Worm (Caenorhabditis elegans) whole organism, early embryonic: ENCODE results near the gene F26F2.13.

Experiments used
- B0310.2 ChIP-seq: sonication (generic microtip); optimal IDR thresholded peaks from 2 replicates; lab custom pipeline; 2016; ENCODE audit warnings: mild to moderate bottlenecking, missing genetic modification characterization, missing compliant biosample characterization
- ama-1 ChIP-seq: fragments of 150-350 bp; optimal IDR thresholded peaks from 2 replicates; lab custom pipeline; 2014
- hnd-1 ChIP-seq: sonication (generic microtip); optimal IDR thresholded peaks from 2 replicates; lab custom pipeline; 2016; ENCODE audit warnings: missing genetic modification characterization, missing compliant biosample characterization
- scrt-1 ChIP-seq: fragments of 200-800 bp; sonication (Bioruptor generic); IDR thresholded peaks from 2 replicates; pipeline ENCODE4 v1.3.6; 2022; ENCODE audit warnings: missing genetic modification characterization, missing compliant biosample characterization
- sea-1 ChIP-seq: fragments of 200-800 bp; sonication (Bioruptor generic); conservative IDR thresholded peaks from 2 replicates; pipeline ENCODE4 v1.3.6; 2022; ENCODE audit warnings: missing genetic modification characterization, missing compliant biosample characterization
- tra-4 ChIP-seq: sonication (generic microtip); optimal IDR thresholded peaks from 2 replicates; lab custom pipeline; 2017; ENCODE audit warnings: missing genetic modification characterization, missing compliant biosample characterization

F26F2.13 gene

DNA sequence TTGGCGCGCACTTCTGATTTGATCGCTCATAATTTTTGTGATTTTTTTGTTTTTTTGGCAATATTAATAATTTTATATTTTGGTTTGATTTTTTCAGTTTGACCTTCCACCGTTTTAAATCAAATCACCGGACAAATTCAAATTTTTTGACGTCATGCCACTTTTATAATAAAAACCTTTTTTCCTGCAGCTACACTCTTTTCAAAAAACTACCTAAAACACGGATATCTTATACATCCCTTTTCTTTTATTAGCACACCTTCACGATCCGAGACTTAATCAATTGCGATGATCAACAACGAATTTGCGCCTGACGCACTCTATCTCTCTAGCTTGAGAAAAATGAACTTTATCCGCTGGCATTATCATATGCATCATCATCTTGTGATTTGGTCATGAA is 45.3 kb downstream of the F26F2.13 start, which contains the start of gene grd-2:
Gene grd-2, plus strand, starts transcription at position 301 of the 400 bp plus-strand sequence.
- TF ChIP-seq sea-1 (GFP tag; lab: Robert Waterston, UW) (no peak), ama-1 (lab: Kevin White, UChicago) (no peak), hnd-1 (no peak), tra-4 (tag; lab: Kevin White, UChicago) (no peak), scrt-1 (GFP tag; lab: Robert Waterston, UW) (no peak), B0310.2 (no peak)
